Fruit fly (Drosophila melanogaster) whole organism, embryonic: ENCODE data around the gene GNBP1.

Experiments used
- Atf3 ChIP-seq: fragments of 200-800 bp; sonication (Bioruptor generic); optimal IDR thresholded peaks from 3 replicates; lab custom pipeline; 2016; ENCODE audit warnings: missing biosample characterization, missing genetic modification characterization
- Bdp1 ChIP-seq: fragments of 200-800 bp; sonication (Bioruptor generic); optimal IDR thresholded peaks from 3 replicates; lab custom pipeline; 2016; ENCODE audit warnings: missing biosample characterization, missing genetic modification characterization
- Blimp-1 ChIP-seq: fragments of 200-800 bp; sonication (Bioruptor generic); optimal IDR thresholded peaks from 3 replicates; lab custom pipeline; 2018; ENCODE audit warnings: missing biosample characterization, missing genetic modification characterization, mild to moderate bottlenecking, moderate library complexity, missing genetic modification reagents
- CG10321 ChIP-seq: fragments of 200-800 bp; sonication (Bioruptor generic); IDR thresholded peaks from 2 replicates; pipeline ENCODE4 v1.3.6; 2022; ENCODE audit warnings: missing biosample characterization, missing genetic modification characterization
- CG10366 ChIP-seq: fragments of 200-800 bp; sonication (Bioruptor generic); IDR thresholded peaks from 2 replicates; pipeline ENCODE4 v1.3.6; 2022; ENCODE audit warnings: missing biosample characterization, missing genetic modification characterization
- CG12104 ChIP-seq: fragments of 200-800 bp; sonication (Bioruptor generic); optimal IDR thresholded peaks from 3 replicates; lab custom pipeline; 2016; ENCODE audit warnings: missing biosample characterization, missing genetic modification characterization
- CG12744 ChIP-seq: fragments of 200-800 bp; sonication (Bioruptor generic); optimal IDR thresholded peaks from 2 replicates; lab custom pipeline; 2016; ENCODE audit warnings: missing biosample characterization, missing genetic modification characterization
- CG15696 ChIP-seq: fragments of 200-800 bp; sonication (Bioruptor generic); optimal IDR thresholded peaks from 2 replicates; lab custom pipeline; 2019; ENCODE audit warnings: missing biosample characterization, mild to moderate bottlenecking, missing genetic modification characterization, moderate library complexity
- CG1647 ChIP-seq: fragments of 200-800 bp; sonication (Bioruptor generic); optimal IDR thresholded peaks from 3 replicates; lab custom pipeline; 2016; ENCODE audit warnings: missing biosample characterization, missing genetic modification characterization
- CG17385 ChIP-seq: fragments of 200-800 bp; sonication (Bioruptor generic); optimal IDR thresholded peaks from 3 replicates; lab custom pipeline; 2018; ENCODE audit warnings: missing biosample characterization, mild to moderate bottlenecking, missing genetic modification characterization
- CG2129 ChIP-seq: fragments of 200-800 bp; sonication (Bioruptor generic); IDR thresholded peaks from 2 replicates; pipeline ENCODE4 v1.3.6; 2022; ENCODE audit warnings: missing biosample characterization, missing genetic modification characterization; ENCODE audit not compliant: partially characterized antibody
- CG2678 ChIP-seq: fragments of 200-800 bp; sonication (Bioruptor generic); optimal IDR thresholded peaks from 3 replicates; lab custom pipeline; 2019; ENCODE audit warnings: missing biosample characterization, mild to moderate bottlenecking, missing genetic modification characterization, moderate library complexity
- CG3065 ChIP-seq: fragments of 200-800 bp; sonication (Bioruptor generic); optimal IDR thresholded peaks from 2 replicates; lab custom pipeline; 2016; ENCODE audit warnings: missing biosample characterization, missing genetic modification characterization
- CG3726 ChIP-seq: fragments of 200-800 bp; sonication (Bioruptor generic); IDR thresholded peaks from 3 replicates; pipeline ENCODE4, ENCODE4 v1.3.6; 2022; ENCODE audit warnings: missing biosample characterization, missing genetic modification characterization
- CG4707 ChIP-seq: fragments of 200-800 bp; sonication (Bioruptor generic); optimal IDR thresholded peaks from 2 replicates; lab custom pipeline; 2018; ENCODE audit warnings: missing biosample characterization, mild to moderate bottlenecking, missing genetic modification characterization, moderate library complexity
- CG5953 ChIP-seq: fragments of 200-800 bp; sonication (Bioruptor generic); IDR thresholded peaks from 2 replicates; pipeline ENCODE4 v1.3.6; 2022; ENCODE audit warnings: missing biosample characterization, missing genetic modification characterization
- CG6654 ChIP-seq: fragments of 200-800 bp; sonication (Bioruptor generic); optimal IDR thresholded peaks from 2 replicates; lab custom pipeline; 2017; ENCODE audit warnings: missing biosample characterization, mild to moderate bottlenecking, missing genetic modification characterization
- CG6683 ChIP-seq: fragments of 200-800 bp; sonication (Bioruptor generic); optimal IDR thresholded peaks from 2 replicates; lab custom pipeline; 2017; ENCODE audit warnings: missing biosample characterization, mild to moderate bottlenecking, missing genetic modification characterization, missing genetic modification reagents
- CG7963 ChIP-seq: fragments of 200-800 bp; sonication (Bioruptor generic); IDR thresholded peaks from 3 replicates; pipeline ENCODE4 v1.3.6; 2022; ENCODE audit warnings: missing biosample characterization, missing genetic modification characterization; ENCODE audit not compliant: partially characterized antibody
- CG9609 ChIP-seq: fragments of 200-800 bp; sonication (Bioruptor generic); optimal IDR thresholded peaks from 3 replicates; lab custom pipeline; 2016; ENCODE audit warnings: missing biosample characterization, missing genetic modification characterization
- D ChIP-seq, 2 experiments: fragments of 200-800 bp in 1 of 2; fragments of >200 bp in 1 of 2; sonication (Bioruptor generic) in 1 of 2; optimal IDR thresholded peaks; 2 replicates in 1 of 2; 3 replicates in 1 of 2; lab custom pipeline; 2017; ENCODE audit warnings: mild to moderate bottlenecking in 1 of 2, missing biosample characterization in 1 of 2, missing genetic modification characterization in 1 of 2, missing genetic modification reagents in 1 of 2
- D19B ChIP-seq: fragments of 200-800 bp; sonication (Bioruptor generic); optimal IDR thresholded peaks from 2 replicates; lab custom pipeline; 2017; ENCODE audit warnings: missing biosample characterization, mild to moderate bottlenecking, missing genetic modification characterization
- Dbx ChIP-seq: fragments of 200-800 bp; sonication (Bioruptor generic); IDR thresholded peaks from 3 replicates; pipeline ENCODE4 v1.3.6; 2022; ENCODE audit warnings: missing biosample characterization, missing genetic modification characterization
- Deaf1 ChIP-seq: fragments of 200-800 bp; optimal IDR thresholded peaks from 3 replicates; lab custom pipeline; 2019; ENCODE audit warnings: missing biosample characterization, mild to moderate bottlenecking, missing genetic modification characterization, moderate library complexity
- Dip3 ChIP-seq: fragments of 200-800 bp; sonication (Bioruptor generic); optimal IDR thresholded peaks from 3 replicates; lab custom pipeline; 2016; ENCODE audit warnings: missing biosample characterization, missing genetic modification characterization
- Fer2 ChIP-seq: fragments of 200-800 bp; sonication (Bioruptor generic); optimal IDR thresholded peaks from 2 replicates; lab custom pipeline; 2018; ENCODE audit warnings: missing biosample characterization, mild to moderate bottlenecking, missing genetic modification characterization, moderate library complexity
- GATAe ChIP-seq: fragments of 200-800 bp; sonication (Bioruptor generic); conservative IDR thresholded peaks from 2 replicates; pipeline ENCODE4 v1.3.6; 2022; ENCODE audit warnings: missing biosample characterization, missing genetic modification characterization
- Hr78 ChIP-seq, 2 experiments: fragments of 200-800 bp in 1 of 2; fragments of >200 bp in 1 of 2; sonication (Bioruptor generic) in 1 of 2; optimal IDR thresholded peaks; 2 replicates each; lab custom pipeline; 2017 to 2019; ENCODE audit warnings: missing biosample characterization in 2 of 2, missing genetic modification characterization in 2 of 2, mild to moderate bottlenecking in 1 of 2, moderate library complexity in 1 of 2
- Max ChIP-seq: fragments of 200-800 bp; sonication (Bioruptor generic); optimal IDR thresholded peaks from 2 replicates; lab custom pipeline; 2016; ENCODE audit warnings: missing biosample characterization, mild to moderate bottlenecking, missing genetic modification characterization
- Neu2 ChIP-seq: fragments of 200-800 bp; sonication (Bioruptor generic); optimal IDR thresholded peaks from 3 replicates; lab custom pipeline; 2016; ENCODE audit warnings: missing biosample characterization, missing genetic modification characterization, borderline replicate concordance
- Ravus ChIP-seq: fragments of 200-800 bp; sonication (Bioruptor generic); IDR thresholded peaks from 2 replicates; pipeline ENCODE4 v1.3.6; 2022; ENCODE audit warnings: missing biosample characterization, missing genetic modification characterization
- Sry-β ChIP-seq: fragments of 200-800 bp; sonication (Bioruptor generic); optimal IDR thresholded peaks from 2 replicates; lab custom pipeline; 2018; ENCODE audit warnings: missing biosample characterization, mild to moderate bottlenecking, missing genetic modification characterization, moderate library complexity
- abd-A ChIP-seq: fragments of 200-800 bp; sonication (Bioruptor generic); optimal IDR thresholded peaks from 3 replicates; lab custom pipeline; 2019; ENCODE audit warnings: missing biosample characterization, mild to moderate bottlenecking, missing genetic modification characterization, moderate library complexity
- dati ChIP-seq: fragments of 200-800 bp; sonication (Bioruptor generic); IDR thresholded peaks from 2 replicates; pipeline ENCODE4 v1.3.6; 2022; ENCODE audit warnings: missing biosample characterization, missing genetic modification characterization
- grn ChIP-seq: fragments of 200-800 bp; sonication (Bioruptor generic); optimal IDR thresholded peaks from 3 replicates; lab custom pipeline; 2017; ENCODE audit warnings: missing biosample characterization, missing genetic modification characterization
- h ChIP-seq: fragments of >200 bp; optimal IDR thresholded peaks from 2 replicates; lab custom pipeline; 2017
- jing ChIP-seq: fragments of 200-800 bp; sonication (Bioruptor generic); optimal IDR thresholded peaks from 2 replicates; lab custom pipeline; 2018; ENCODE audit warnings: missing biosample characterization, mild to moderate bottlenecking, missing genetic modification characterization
- kah ChIP-seq: fragments of 200-800 bp; sonication (Bioruptor generic); optimal IDR thresholded peaks from 2 replicates; lab custom pipeline; 2018; ENCODE audit warnings: missing biosample characterization, mild to moderate bottlenecking, missing genetic modification characterization
- maf-S ChIP-seq: fragments of 200-800 bp; sonication (Bioruptor generic); optimal IDR thresholded peaks from 2 replicates; lab custom pipeline; 2016; ENCODE audit warnings: missing biosample characterization, missing genetic modification characterization
- onecut ChIP-seq: fragments of 200-800 bp; sonication (Bioruptor generic); IDR thresholded peaks from 2 replicates; pipeline ENCODE4 v1.3.6; 2022; ENCODE audit warnings: missing biosample characterization, missing genetic modification characterization
- org-1 ChIP-seq: fragments of 200-800 bp; sonication (Bioruptor generic); optimal IDR thresholded peaks from 2 replicates; lab custom pipeline; 2017; ENCODE audit warnings: missing biosample characterization, missing genetic modification characterization
- otp ChIP-seq: fragments of 200-800 bp; sonication (Bioruptor generic); IDR thresholded peaks from 3 replicates; pipeline ENCODE4, ENCODE4 v1.3.6; 2022; ENCODE audit warnings: missing biosample characterization, missing genetic modification characterization
- pros ChIP-seq: fragments of 200-800 bp; sonication (Bioruptor generic); optimal IDR thresholded peaks from 3 replicates; lab custom pipeline; 2019; ENCODE audit warnings: missing biosample characterization, mild to moderate bottlenecking, missing genetic modification characterization, moderate library complexity
- run ChIP-seq: fragments of 200-800 bp; sonication (Bioruptor generic); optimal IDR thresholded peaks from 3 replicates; lab custom pipeline; 2018; ENCODE audit warnings: missing biosample characterization, mild to moderate bottlenecking, missing genetic modification characterization
- scrt ChIP-seq: fragments of 200-800 bp; sonication (Bioruptor generic); optimal IDR thresholded peaks from 2 replicates; lab custom pipeline; 2018; ENCODE audit warnings: missing biosample characterization, mild to moderate bottlenecking, missing genetic modification characterization, moderate library complexity
- sens-2 ChIP-seq: fragments of 200-800 bp; sonication (Bioruptor generic); IDR thresholded peaks from 2 replicates; pipeline ENCODE4 v1.3.6; 2022; ENCODE audit warnings: missing biosample characterization, missing genetic modification characterization
- ttk ChIP-seq: fragments of 200-800 bp; sonication (Bioruptor generic); IDR thresholded peaks from 2 replicates; pipeline ENCODE4 v2.1.2; 2022; ENCODE audit warnings: missing biosample characterization, missing genetic modification characterization
- tup ChIP-seq: fragments of 200-800 bp; sonication (Bioruptor generic); optimal IDR thresholded peaks from 2 replicates; lab custom pipeline; 2016; ENCODE audit warnings: missing biosample characterization, mild to moderate bottlenecking, missing genetic modification characterization, moderate library complexity
- twi ChIP-seq: fragments of 200-800 bp; optimal IDR thresholded peaks from 2 replicates; lab custom pipeline; 2019; ENCODE audit warnings: missing biosample characterization, mild to moderate bottlenecking, missing genetic modification characterization, moderate library complexity
- tx ChIP-seq: fragments of 200-800 bp; sonication (Bioruptor generic); optimal IDR thresholded peaks from 2 replicates; lab custom pipeline; 2016; ENCODE audit warnings: missing biosample characterization, missing genetic modification characterization

GNBP1 gene

dm6 chr3L:18681550-18682217 is 6.1 kb downstream of the GNBP1 start, which contains the start of the genes Sgf11 and CG32202 (continued):
- TF ChIP-seq CG2678 (peak; percentile 80), scrt (GFP tag; lab: Kevin White, UChicago) (no peak), Dbx (GFP tag; lab: Robert Waterston, UW) (no peak), otp (GFP tag; lab: Robert Waterston, UW) (peak; percentile 31; the same call in 1 of the 3 replicates), Atf3 (GFP tag; lab: Kevin White, UChicago) (no peak), CG12744 (no peak), Hr78 (GFP tag; optimal IDR thresholded peaks at IDR 0.05; lab: Kevin White, UChicago) (no peak), CG6654 (GFP tag; lab: Kevin White, UChicago) (no peak), CG9609 (GFP tag; lab: Kevin White, UChicago) (no peak), abd-A (tag; lab: Kevin White, UChicago) (no peak), D19B (GFP tag; lab: Kevin White, UChicago) (peak; percentile 23), sens-2 (GFP tag; lab: Robert Waterston, UW) (no peak), Neu2 (no peak), onecut (0 out of 2 replicates have a peak, but pooled peaks have one; percentile 18), ttk (GFP tag; lab: Robert Waterston, UW) (no peak), CG4707 (no peak), CG10366 (GFP tag; lab: Robert Waterston, UW) (peak; percentile 45; the same call in 1 of the 2 replicates), Deaf1 (tag; lab: Kevin White, UChicago) (no peak), CG6683 (GFP tag; lab: Kevin White, UChicago) (no peak), grn (GFP tag; lab: Kevin White, UChicago) (no peak), org-1 (no peak), GATAe (GFP tag; lab: Robert Waterston, UW) (no peak), CG5953 (GFP tag; lab: Robert Waterston, UW) (no peak), CG1647 (GFP tag; lab: Kevin White, UChicago) (no peak), CG3726 (GFP tag; lab: Robert Waterston, UW) (no peak), pros (GFP tag; lab: Kevin White, UChicago) (no peak), Ravus (GFP tag; lab: Robert Waterston, UW) (no peak), twi (peak; percentile 48), tup (no peak), Blimp-1 (GFP tag; lab: Kevin White, UChicago) (no peak), maf-S (GFP tag; lab: Kevin White, UChicago) (no peak), D (optimal IDR thresholded peaks at IDR 0.05; lab: Kevin White, UChicago) (no peak), D (GFP tag; optimal IDR thresholded peaks at IDR 0.05; lab: Kevin White, UChicago) (peak; percentile 22), Dip3 (GFP tag; lab: Kevin White, UChicago) (peak; percentile 9), CG12104 (GFP tag; lab: Kevin White, UChicago) (peak; percentile 46), kah (no peak), Sry-β (peak; percentile 20), tx (GFP tag; lab: Kevin White, UChicago) (no peak), CG15696 (tag; lab: Kevin White, UChicago) (peak; percentile 55), Bdp1 (GFP tag; lab: Kevin White, UChicago) (no peak), CG7963 (no peak), CG10321 (no peak), dati (GFP tag; lab: Robert Waterston, UW) (no peak), jing (GFP tag; lab: Kevin White, UChicago) (no peak), CG2129 (GFP tag; lab: Robert Waterston, UW) (no peak), CG3065 (GFP tag; lab: Kevin White, UChicago) (peak; percentile 33), run (tag; lab: Kevin White, UChicago) (peak; percentile 18), Max (GFP tag; lab: Kevin White, UChicago) (no peak), h (lab: Kevin White, UChicago) (no peak), Fer2 (peak; percentile 36), CG17385 (peak; percentile 52)
